Fruit fly (Drosophila melanogaster) whole organism, pupa: ENCODE results near the gene CG4815.

Experiments
- CG10348 ChIP-seq: fragments of 200-800 bp; sonication (Bioruptor generic); IDR thresholded peaks from 2 replicates; pipeline ENCODE4 v1.3.6; 2022; ENCODE audit warnings: missing biosample characterization, missing genetic modification characterization
- CG12605 ChIP-seq: fragments of 200-800 bp; sonication (Bioruptor generic); IDR thresholded peaks from 2 replicates; pipeline ENCODE4 v1.3.6; 2022; ENCODE audit warnings: missing biosample characterization, missing genetic modification characterization
- CG13204 ChIP-seq: fragments of 200-800 bp; sonication (Bioruptor generic); optimal IDR thresholded peaks from 2 replicates; lab custom pipeline; 2018; ENCODE audit warnings: missing biosample characterization, mild to moderate bottlenecking, missing genetic modification characterization, moderate library complexity
- CG14655 ChIP-seq: fragments of 200-800 bp; sonication (Bioruptor generic); optimal IDR thresholded peaks from 3 replicates; lab custom pipeline; 2017; ENCODE audit warnings: mild to moderate bottlenecking, missing biosample characterization, missing genetic modification reagents, missing genetic modification characterization
- CG15710 ChIP-seq: fragments of 200-800 bp; sonication (Bioruptor generic); optimal IDR thresholded peaks from 2 replicates; lab custom pipeline; 2018; ENCODE audit warnings: missing biosample characterization, mild to moderate bottlenecking, missing genetic modification characterization, moderate library complexity
- CG17806 ChIP-seq: fragments of 200-800 bp; sonication (Bioruptor generic); optimal IDR thresholded peaks from 2 replicates; lab custom pipeline; 2018; ENCODE audit warnings: missing biosample characterization, mild to moderate bottlenecking, missing genetic modification characterization, moderate library complexity
- CG32121 ChIP-seq: fragments of 200-800 bp; sonication (Bioruptor generic); IDR thresholded peaks from 2 replicates; pipeline ENCODE4 v1.3.6; 2022; ENCODE audit warnings: missing biosample characterization, missing genetic modification characterization
- CG34367 ChIP-seq: fragments of 200-800 bp; sonication (Bioruptor generic); optimal IDR thresholded peaks from 2 replicates; lab custom pipeline; 2018; ENCODE audit warnings: missing biosample characterization, mild to moderate bottlenecking, missing genetic modification characterization
- CG4496 ChIP-seq: fragments of 200-800 bp; sonication (Bioruptor generic); IDR thresholded peaks from 3 replicates; pipeline ENCODE4 v1.3.6; 2022; ENCODE audit warnings: missing biosample characterization, missing genetic modification characterization
- CG8159 ChIP-seq: fragments of 200-800 bp; sonication (Bioruptor generic); optimal IDR thresholded peaks from 3 replicates; lab custom pipeline; 2018; ENCODE audit warnings: missing biosample characterization, mild to moderate bottlenecking, missing genetic modification characterization, moderate library complexity
- CG8301 ChIP-seq: fragments of 200-800 bp; sonication (Bioruptor generic); optimal IDR thresholded peaks from 2 replicates; lab custom pipeline; 2018; ENCODE audit warnings: missing biosample characterization, mild to moderate bottlenecking, missing genetic modification characterization
- CG9948 ChIP-seq: fragments of 200-800 bp; sonication (Bioruptor generic); optimal IDR thresholded peaks from 2 replicates; lab custom pipeline; 2018; ENCODE audit warnings: missing biosample characterization, mild to moderate bottlenecking, missing genetic modification characterization, moderate library complexity
- D1 ChIP-seq: fragments of 200-800 bp; sonication (Bioruptor generic); optimal IDR thresholded peaks from 2 replicates; lab custom pipeline; 2018; ENCODE audit warnings: missing biosample characterization, mild to moderate bottlenecking, missing genetic modification characterization, moderate library complexity
- EcR ChIP-seq: fragments of 200-800 bp; sonication (Bioruptor generic); optimal IDR thresholded peaks from 3 replicates; lab custom pipeline; 2019; ENCODE audit warnings: missing biosample characterization, missing genetic modification characterization, mild to moderate bottlenecking, moderate library complexity, missing genetic modification reagents
- Ets98B ChIP-seq: fragments of 200-800 bp; sonication (Bioruptor generic); IDR thresholded peaks from 2 replicates; pipeline ENCODE4 v1.3.6; 2022; ENCODE audit warnings: missing biosample characterization, missing genetic modification characterization
- Pif1A ChIP-seq: fragments of 200-800 bp; sonication (Bioruptor generic); optimal IDR thresholded peaks from 3 replicates; lab custom pipeline; 2016; ENCODE audit warnings: missing biosample characterization, missing genetic modification characterization
- Pif1B ChIP-seq: fragments of 200-800 bp; sonication (Bioruptor generic); optimal IDR thresholded peaks from 3 replicates; lab custom pipeline; 2016; ENCODE audit warnings: missing biosample characterization, missing genetic modification characterization
- Snoo ChIP-seq: fragments of 200-800 bp; sonication (Bioruptor generic); optimal IDR thresholded peaks from 3 replicates; lab custom pipeline; 2017; ENCODE audit warnings: missing biosample characterization, mild to moderate bottlenecking, missing genetic modification characterization, inconsistent platforms
- fd96Ca ChIP-seq: fragments of 200-800 bp; sonication (Bioruptor generic); IDR thresholded peaks from 3 replicates; pipeline ENCODE4 v1.3.6; 2022; ENCODE audit warnings: missing biosample characterization, missing genetic modification characterization
- gl ChIP-seq: fragments of 200-800 bp; sonication (Bioruptor generic); optimal IDR thresholded peaks from 2 replicates; lab custom pipeline; 2018; ENCODE audit warnings: missing biosample characterization, mild to moderate bottlenecking, missing genetic modification characterization
- rn ChIP-seq: fragments of 200-800 bp; sonication (Bioruptor generic); IDR thresholded peaks from 2 replicates; pipeline ENCODE4 v1.3.6; 2022; ENCODE audit warnings: missing biosample characterization, missing genetic modification characterization

The CG4815 gene

DNA sequence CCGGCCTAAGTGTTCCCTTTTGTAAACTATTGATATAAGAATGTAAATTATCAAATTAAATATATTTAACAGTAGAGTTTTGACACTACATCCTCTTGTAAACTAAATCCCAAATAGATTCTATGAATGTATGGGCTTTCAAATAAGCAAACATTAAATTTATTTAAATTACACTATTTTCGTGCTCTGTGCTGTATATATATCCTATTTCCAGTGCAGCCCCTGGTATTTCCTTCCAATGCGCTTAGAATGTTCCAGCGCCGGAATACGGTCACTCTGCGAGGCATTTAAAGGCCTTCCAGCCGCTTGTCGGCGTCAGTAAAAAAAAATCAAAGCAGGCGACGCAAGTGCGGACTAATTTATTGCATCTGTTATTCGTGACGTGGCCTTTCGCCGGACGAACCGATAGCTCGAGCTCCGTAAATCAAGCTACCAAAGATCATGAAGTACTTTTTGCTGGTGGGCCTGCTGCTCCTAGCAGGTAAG is 42.1 kb downstream of the CG4815 start, which contains the start of gene Gp93:
Gene Gp93 (plus strand): TSS at position 291 of the 486 bp plus-strand sequence.
- TF ChIP-seq CG17806 (tag; lab: Kevin White, UChicago) = peak; percentile 45
- TF ChIP-seq CG10348 (GFP tag; lab: Robert Waterston, UW) = no peak
- no peak for TF ChIP-seq Pif1B (GFP tag; lab: Kevin White, UChicago)
- peak; percentile 37 for TF ChIP-seq Ets98B (GFP tag; lab: Robert Waterston, UW)
- TF ChIP-seq D1 (tag; lab: Kevin White, UChicago) = no peak
- TF ChIP-seq CG4496 (GFP tag; lab: Robert Waterston, UW) = peak; percentile 82
- no peak for TF ChIP-seq rn (GFP tag; lab: Robert Waterston, UW)
- peak; percentile 59 for TF ChIP-seq CG8159
- peak; percentile 67 for TF ChIP-seq CG15710
- TF ChIP-seq gl (tag; lab: Kevin White, UChicago) = peak; percentile 18
- no peak for TF ChIP-seq CG14655 (GFP tag; lab: Kevin White, UChicago)
- TF ChIP-seq CG13204 (GFP tag; lab: Kevin White, UChicago) = peak; percentile 7
- peak; percentile 33; the same call in 1 of the 3 replicates for TF ChIP-seq fd96Ca (GFP tag; lab: Robert Waterston, UW)
- TF ChIP-seq CG9948 (tag; lab: Kevin White, UChicago) = peak; percentile 42
- TF ChIP-seq CG12605 (GFP tag; lab: Robert Waterston, UW) = peak; percentile 40; the same call in 1 of the 2 replicates
- peak; percentile 25 for TF ChIP-seq CG34367 (tag; lab: Kevin White, UChicago)
- peak; percentile 37 for TF ChIP-seq CG8301 (tag; lab: Kevin White, UChicago)
- TF ChIP-seq EcR (GFP tag; lab: Kevin White, UChicago) = peak; percentile 56
- TF ChIP-seq CG32121 (GFP tag; lab: Robert Waterston, UW) = peak; percentile 54; the same call in 1 of the 2 replicates
- peak; percentile 64 for TF ChIP-seq Snoo (tag; lab: Kevin White, UChicago)

dm6 chr3R:27947682-27948245 is 42.8 kb downstream of the CG4815 start, which contains the start of gene mfrn:
Gene mfrn, minus strand, starts transcription at chr3R:27948021.
- no peak for TF ChIP-seq CG12605 (GFP tag; lab: Robert Waterston, UW)
- no peak for TF ChIP-seq CG15710

DNA sequence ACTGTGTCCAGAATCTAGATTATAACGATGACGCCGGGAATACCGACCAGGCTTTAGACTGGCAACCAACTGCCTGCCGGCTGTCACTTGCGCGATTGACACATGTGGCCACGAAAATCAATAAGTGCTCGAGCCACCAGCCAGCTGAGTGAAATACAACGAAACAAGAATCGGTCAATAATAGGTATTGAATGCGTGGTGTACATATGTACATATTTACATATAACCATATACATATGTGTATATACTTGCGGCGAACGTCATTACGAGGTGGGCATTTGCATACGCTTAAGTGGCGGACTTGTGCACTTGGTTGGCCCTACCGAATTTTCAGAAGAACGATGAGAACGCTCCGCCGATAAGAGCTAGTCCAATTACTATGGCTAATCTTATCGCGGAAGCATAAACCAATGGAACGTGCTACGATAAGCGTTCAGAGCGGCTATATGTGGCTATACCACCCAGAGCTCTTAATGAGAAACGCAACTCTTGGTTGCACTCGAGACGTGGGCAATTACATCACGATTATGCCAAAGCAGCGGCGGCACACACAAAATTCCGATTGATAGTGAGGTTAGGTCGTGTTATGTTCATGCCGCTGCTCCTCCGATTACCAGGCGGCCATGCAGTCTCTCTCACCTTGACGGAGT is 43.9 kb downstream of the CG4815 start:
- no peak for TF ChIP-seq CG4496 (GFP tag; lab: Robert Waterston, UW)

dm6 chr3R:27945398-27945797 is 45.2 kb downstream of the CG4815 start:
- no peak for TF ChIP-seq CG9948 (tag; lab: Kevin White, UChicago)
- TF ChIP-seq CG13204 (GFP tag; lab: Kevin White, UChicago) = no peak
- TF ChIP-seq Snoo (tag; lab: Kevin White, UChicago) = no peak
- TF ChIP-seq CG15710 = no peak
- TF ChIP-seq EcR (GFP tag; lab: Kevin White, UChicago) = no peak
- TF ChIP-seq CG8301 (tag; lab: Kevin White, UChicago) = no peak
- TF ChIP-seq Pif1B (GFP tag; lab: Kevin White, UChicago) = no peak
- no peak for TF ChIP-seq gl (tag; lab: Kevin White, UChicago)
- TF ChIP-seq CG4496 (GFP tag; lab: Robert Waterston, UW) = no peak
- TF ChIP-seq CG14655 (GFP tag; lab: Kevin White, UChicago) = no peak
- TF ChIP-seq CG10348 (GFP tag; lab: Robert Waterston, UW) = no peak
- TF ChIP-seq CG17806 (tag; lab: Kevin White, UChicago) = no peak
- no peak for TF ChIP-seq D1 (tag; lab: Kevin White, UChicago)
- no peak for TF ChIP-seq fd96Ca (GFP tag; lab: Robert Waterston, UW)
- TF ChIP-seq CG34367 (tag; lab: Kevin White, UChicago) = no peak
- no peak for TF ChIP-seq rn (GFP tag; lab: Robert Waterston, UW)
- no peak for TF ChIP-seq CG12605 (GFP tag; lab: Robert Waterston, UW)
- TF ChIP-seq CG8159 = no peak
- no peak for TF ChIP-seq Ets98B (GFP tag; lab: Robert Waterston, UW)
- TF ChIP-seq Pif1A (GFP tag; lab: Kevin White, UChicago) = no peak
- TF ChIP-seq, all 21 proteins: peak for 0
